Worm (Caenorhabditis elegans) whole organism, L4 larva: ENCODE measurements around the gene ddl-1.

Source experiments
- D1046.2 ChIP-seq: fragments of 200-800 bp; sonication (Bioruptor generic); IDR thresholded peaks from 2 replicates; pipeline ENCODE4 v1.3.6; 2022; ENCODE audit warnings: missing genetic modification characterization, missing compliant biosample characterization
- F26F4.8 ChIP-seq: fragments of 200-800 bp; sonication (Bioruptor generic); conservative IDR thresholded peaks from 2 replicates; pipeline ENCODE4 v1.3.6; 2022; ENCODE audit warnings: missing genetic modification characterization, missing compliant biosample characterization
- F44E2.7 ChIP-seq: fragments of 200-800 bp; sonication (Bioruptor generic); IDR thresholded peaks from 2 replicates; pipeline ENCODE4 v2.1.2; 2022; ENCODE audit warnings: missing genetic modification characterization, missing compliant biosample characterization
- F49E8.2 ChIP-seq: sonication (generic microtip); optimal IDR thresholded peaks from 2 replicates; lab custom pipeline; 2016; ENCODE audit warnings: missing compliant biosample characterization, mild to moderate bottlenecking, missing genetic modification characterization, borderline replicate concordance
- T26A8.4 ChIP-seq: fragments of 200-800 bp; sonication (Bioruptor generic); IDR thresholded peaks from 2 replicates; pipeline ENCODE4 v1.3.6; 2022; ENCODE audit warnings: missing genetic modification characterization, missing compliant biosample characterization
- Y105C5A.15 ChIP-seq: fragments of 200-800 bp; sonication (Bioruptor generic); IDR thresholded peaks from 2 replicates; pipeline ENCODE4 v1.3.6; 2022; ENCODE audit warnings: missing genetic modification characterization, missing compliant biosample characterization
- Y5F2A.4 ChIP-seq: fragments of 200-800 bp; sonication (Bioruptor generic); optimal IDR thresholded peaks from 2 replicates; lab custom pipeline; 2018; ENCODE audit warnings: mild to moderate bottlenecking, missing genetic modification characterization, missing compliant biosample characterization
- aha-1 ChIP-seq: fragments of 150-350 bp; peaks from one replicate; lab custom pipeline; 2014; ENCODE audit warnings: missing biosample characterization, missing genetic modification characterization
- aly-2 ChIP-seq: sonication (generic microtip); optimal IDR thresholded peaks from 2 replicates; lab custom pipeline; 2018; ENCODE audit warnings: missing biosample characterization, missing genetic modification characterization
- ama-1 ChIP-seq: fragments of 150-350 bp; optimal IDR thresholded peaks from 2 replicates; lab custom pipeline; 2014; ENCODE audit warnings: inconsistent platforms, mixed read lengths
- arid-1 ChIP-seq: fragments of 200-800 bp; sonication (Bioruptor generic); conservative IDR thresholded peaks from 2 replicates; pipeline ENCODE4 v1.3.6; 2022; ENCODE audit warnings: missing genetic modification reagents, missing genetic modification characterization, missing compliant biosample characterization
- attf-4 ChIP-seq: sonication (generic microtip); optimal IDR thresholded peaks from 3 replicates; lab custom pipeline; 2017; ENCODE audit warnings: missing biosample characterization, missing genetic modification characterization
- ceh-20 ChIP-seq: fragments of 200-800 bp; sonication (Bioruptor generic); IDR thresholded peaks from 2 replicates; pipeline ENCODE4 v1.3.6; 2022; ENCODE audit warnings: missing genetic modification reagents, missing genetic modification characterization, missing compliant biosample characterization
- ceh-44 ChIP-seq: fragments of 200-800 bp; sonication (Bioruptor generic); IDR thresholded peaks from 2 replicates; pipeline ENCODE4 v1.3.6; 2022; ENCODE audit warnings: missing genetic modification reagents, missing genetic modification characterization, missing compliant biosample characterization
- ceh-82 ChIP-seq: sonication (generic microtip); optimal IDR thresholded peaks from 2 replicates; lab custom pipeline; 2017; ENCODE audit warnings: missing biosample characterization, missing genetic modification characterization
- dmd-6 ChIP-seq: fragments of 200-800 bp; sonication (Bioruptor generic); IDR thresholded peaks from 2 replicates; pipeline ENCODE4 v1.3.6; 2022; ENCODE audit warnings: missing genetic modification reagents, missing genetic modification characterization, missing compliant biosample characterization
- dmd-8 ChIP-seq: fragments of 200-800 bp; sonication (Bioruptor generic); IDR thresholded peaks from 2 replicates; pipeline ENCODE4 v1.3.6; 2022; ENCODE audit warnings: missing genetic modification characterization, missing compliant biosample characterization
- fos-1 ChIP-seq: fragments of 150-350 bp; optimal IDR thresholded peaks from 2 replicates; lab custom pipeline; 2014; ENCODE audit warnings: missing biosample characterization, missing genetic modification characterization
- hlh-11 ChIP-seq: fragments of 200-800 bp; sonication (Bioruptor generic); optimal IDR thresholded peaks from 2 replicates; lab custom pipeline; 2018; ENCODE audit warnings: mild to moderate bottlenecking, missing genetic modification characterization, missing compliant biosample characterization
- lin-1 ChIP-seq: fragments of 200-800 bp; sonication (Bioruptor generic); IDR thresholded peaks from 2 replicates; pipeline ENCODE4 v1.3.6; 2022; ENCODE audit warnings: missing genetic modification reagents, missing genetic modification characterization, missing compliant biosample characterization
- lin-15B ChIP-seq: fragments of 150-350 bp; sonication (generic microtip); optimal IDR thresholded peaks from 3 replicates; lab custom pipeline; 2014; ENCODE audit warnings: missing biosample characterization, missing genetic modification characterization
- lin-29 ChIP-seq: fragments of 200-800 bp; sonication (Bioruptor generic); IDR thresholded peaks from 2 replicates; pipeline ENCODE4 v1.3.6; 2022; ENCODE audit warnings: missing genetic modification reagents, missing genetic modification characterization, missing compliant biosample characterization
- lsy-2 ChIP-seq, 2 experiments: fragments of 150-350 bp in 1 of 2; sonication (generic microtip) in 1 of 2; optimal IDR thresholded peaks; 2 replicates each; lab custom pipeline; 2014 to 2017; ENCODE audit warnings: missing biosample characterization in 2 of 2, missing genetic modification characterization in 2 of 2
- mdt-29 ChIP-seq: fragments of 200-800 bp; sonication (Bioruptor generic); IDR thresholded peaks from 2 replicates; pipeline ENCODE4 v1.3.6; 2022; ENCODE audit warnings: missing genetic modification reagents, missing genetic modification characterization, missing compliant biosample characterization
- mep-1 ChIP-seq: fragments of 150-350 bp; sonication (generic microtip); optimal IDR thresholded peaks from 3 replicates; lab custom pipeline; 2014; ENCODE audit warnings: missing biosample characterization, missing genetic modification characterization
- mes-2 ChIP-seq: sonication (generic microtip); optimal IDR thresholded peaks from 2 replicates; lab custom pipeline; 2016; ENCODE audit warnings: missing genotype, mild to moderate bottlenecking, missing genetic modification characterization, missing compliant biosample characterization; ENCODE audit not compliant: poor library complexity, severe bottlenecking
- mxl-3 ChIP-seq: fragments of 200-800 bp; sonication (Bioruptor generic); optimal IDR thresholded peaks from 2 replicates; lab custom pipeline; 2018; ENCODE audit warnings: mild to moderate bottlenecking, missing genetic modification characterization, missing compliant biosample characterization
- nhr-10 ChIP-seq: fragments of 150-350 bp; optimal IDR thresholded peaks from 2 replicates; lab custom pipeline; 2014; ENCODE audit warnings: missing biosample characterization, missing genetic modification characterization
- nhr-237 ChIP-seq: sonication (generic microtip); optimal IDR thresholded peaks from 2 replicates; lab custom pipeline; 2017; ENCODE audit warnings: missing biosample characterization, missing genetic modification characterization
- nhr-25 ChIP-seq: sonication (generic microtip); optimal IDR thresholded peaks from 2 replicates; lab custom pipeline; 2017; ENCODE audit warnings: missing genetic modification characterization, mild to moderate bottlenecking, missing compliant biosample characterization, antibody characterized with exemption, moderate library complexity, borderline replicate concordance; ENCODE audit not compliant: insufficient read depth
- nhr-42 ChIP-seq: fragments of 200-800 bp; sonication (Bioruptor generic); IDR thresholded peaks from 2 replicates; pipeline ENCODE4 v1.3.6; 2022; ENCODE audit warnings: missing genetic modification characterization, missing compliant biosample characterization
- nhr-76 ChIP-seq: fragments of 150-350 bp; optimal IDR thresholded peaks from 2 replicates; lab custom pipeline; 2014; ENCODE audit warnings: missing biosample characterization, missing genetic modification characterization
- pqm-1 ChIP-seq: sonication (generic microtip); optimal IDR thresholded peaks from 2 replicates; lab custom pipeline; 2017; ENCODE audit warnings: missing biosample characterization, missing genetic modification characterization
- set-16 ChIP-seq: fragments of 200-800 bp; sonication (Bioruptor generic); IDR thresholded peaks from 2 replicates; pipeline ENCODE4 v1.3.6; 2022; ENCODE audit warnings: missing genetic modification reagents, missing genetic modification characterization, missing compliant biosample characterization
- skn-1 ChIP-seq: fragments of 150-350 bp; optimal IDR thresholded peaks from 2 replicates; lab custom pipeline; 2014; ENCODE audit warnings: missing biosample characterization, missing genetic modification characterization
- snpc-1.2 ChIP-seq: fragments of 200-800 bp; sonication (Bioruptor generic); IDR thresholded peaks from 2 replicates; pipeline ENCODE4 v1.3.6; 2022; ENCODE audit warnings: missing genetic modification reagents, missing genetic modification characterization, missing compliant biosample characterization
- spr-1 ChIP-seq: sonication (generic microtip); optimal IDR thresholded peaks from 2 replicates; lab custom pipeline; 2016; ENCODE audit warnings: mild to moderate bottlenecking, missing genetic modification characterization, missing compliant biosample characterization
- unc-62 ChIP-seq, 3 experiments: fragments of 150-350 bp in 1 of 3; sonication (generic microtip); optimal IDR thresholded peaks in 2 of 3; peaks in 1 of 3; 1 replicate in 1 of 3; 2 replicates in 2 of 3; lab custom pipeline; 2014 to 2017; ENCODE audit warnings: missing biosample characterization in 3 of 3, missing genetic modification characterization in 3 of 3, missing genetic modification reagents in 3 of 3, missing genotype in 1 of 3
- vab-7 ChIP-seq: fragments of 200-800 bp; sonication (Bioruptor generic); IDR thresholded peaks from 2 replicates; pipeline ENCODE4 v1.3.6; 2022; ENCODE audit warnings: missing genetic modification reagents, missing genetic modification characterization, missing compliant biosample characterization
- ztf-11 ChIP-seq: fragments of 150-350 bp; optimal IDR thresholded peaks from 2 replicates; lab custom pipeline; 2014; ENCODE audit warnings: missing biosample characterization, missing genetic modification characterization

ddl-1 gene

ce11 chrII:5648272-5648671 lies at the start of gene ddl-1:
Gene ddl-1 (minus strand): TSS chrII:5648372.
- TF ChIP-seq spr-1 (tag; lab: Kevin White, UChicago), result no peak
- TF ChIP-seq dmd-6, result no peak
- TF ChIP-seq lin-29 (GFP tag; lab: Robert Waterston, UW), result no peak
- TF ChIP-seq nhr-237, result no peak
- TF ChIP-seq dmd-8 (GFP tag; lab: Robert Waterston, UW), result no peak
- TF ChIP-seq mxl-3 (GFP tag; lab: Kevin White, UChicago), result no peak
- TF ChIP-seq unc-62 (GFP tag; optimal IDR thresholded peaks at IDR 0.05 in 1 of 2; lab: Kevin White, UChicago), result no peak
- no peak for TF ChIP-seq unc-62 (tag; optimal IDR thresholded peaks at IDR 0.05; lab: Kevin White, UChicago)
- no peak for TF ChIP-seq attf-4 (tag; lab: Kevin White, UChicago)
- TF ChIP-seq ceh-20 (GFP tag; lab: Robert Waterston, UW), result no peak

ce11 chrII:5697338-5697737 lies 49.2 kb upstream of the ddl-1 start:
- TF ChIP-seq unc-62 (GFP tag; optimal IDR thresholded peaks at IDR 0.05 in 1 of 2; lab: Kevin White, UChicago), result peak in 1 of 2 experiments; percentile 62
- TF ChIP-seq unc-62 (tag; optimal IDR thresholded peaks at IDR 0.05; lab: Kevin White, UChicago), result no peak
- peak; percentile 56 for TF ChIP-seq aha-1 (tag; lab: Kevin White, UChicago)
- TF ChIP-seq lin-15B (tag; lab: Kevin White, UChicago), result no peak

- TF ChIP-seq unc-62 (GFP tag; optimal IDR thresholded peaks at IDR 0.05 in 1 of 2; lab: Kevin White, UChicago) (peak in 1 of 2 experiments; percentile 91), unc-62 (tag; optimal IDR thresholded peaks at IDR 0.05; lab: Kevin White, UChicago) (no peak), fos-1 (tag; lab: Kevin White, UChicago) (no peak), Y105C5A.15 (GFP tag; lab: Robert Waterston, UW) (no peak), vab-7 (no peak), aly-2 (tag; lab: Kevin White, UChicago) (no peak)
Observed at ce11 chrII:5696218-5696617, 48.0 kb upstream of the ddl-1 start.

- TF ChIP-seq lin-15B (tag; lab: Kevin White, UChicago) (no peak), T26A8.4 (GFP tag; lab: Robert Waterston, UW) (no peak)
Observed at ce11 chrII:5694798-5695197, 46.6 kb upstream of the ddl-1 start, which contains the start of gene C25H3.14. Gene C25H3.14 (plus strand): TSS chrII:5695098.

ce11 chrII:5693893-5694292 lies 45.7 kb upstream of the ddl-1 start, which contains the start of gene C25H3.3:
Gene C25H3.3 (plus strand): TSS chrII:5694193.
- peak; percentile 77 for TF ChIP-seq aha-1 (tag; lab: Kevin White, UChicago)
- TF ChIP-seq hlh-11 (tag; lab: Kevin White, UChicago), result no peak
- TF ChIP-seq, all 104 proteins: peak for 1

- TF ChIP-seq D1046.2 (no peak), ama-1 (lab: Kevin White, UChicago) (no peak), snpc-1.2 (no peak), pqm-1 (tag; lab: Kevin White, UChicago) (no peak), lin-1 (GFP tag; lab: Robert Waterston, UW) (no peak), F26F4.8 (GFP tag; lab: Robert Waterston, UW) (no peak), arid-1 (GFP tag; lab: Robert Waterston, UW) (no peak), ceh-44 (GFP tag; lab: Robert Waterston, UW) (no peak), mdt-29 (no peak), skn-1 (tag; lab: Kevin White, UChicago) (no peak), unc-62 (GFP tag; optimal IDR thresholded peaks at IDR 0.05 in 1 of 2; lab: Kevin White, UChicago) (peak in 1 of 2 experiments; percentile 15), unc-62 (tag; optimal IDR thresholded peaks at IDR 0.05; lab: Kevin White, UChicago) (no peak), mep-1 (tag; lab: Kevin White, UChicago) (peak; percentile 5), lsy-2 (tag; optimal IDR thresholded peaks at IDR 0.05; lab: Kevin White, UChicago) (peak in 1 of 2 experiments; percentile 37), nhr-76 (tag; lab: Kevin White, UChicago) (no peak), ceh-82 (tag; lab: Kevin White, UChicago) (no peak), Y5F2A.4 (GFP tag; lab: Kevin White, UChicago) (no peak), F49E8.2 (tag; lab: Kevin White, UChicago) (no peak), set-16 (GFP tag; lab: Robert Waterston, UW) (no peak), mes-2 (tag; lab: Kevin White, UChicago) (peak; percentile 50), aha-1 (tag; lab: Kevin White, UChicago) (peak; percentile 75), nhr-10 (tag; lab: Kevin White, UChicago) (no peak), ztf-11 (tag; lab: Kevin White, UChicago) (no peak), F44E2.7 (GFP tag; lab: Robert Waterston, UW) (no peak), nhr-25 (tag; lab: Kevin White, UChicago) (no peak), nhr-42 (GFP tag; lab: Robert Waterston, UW) (no peak)
Observed at ce11 chrII:5691216-5691771, 43.1 kb upstream of the ddl-1 start, which contains the start of the genes ndub-5 and eif-2D. Gene ndub-5 (minus strand): TSS chrII:5691353. Gene eif-2D (plus strand): TSS chrII:5691721.
